Fruit fly (Drosophila melanogaster) whole organism, wandering third instar larva: ENCODE measurements around the gene Lcp65Ad.
A peak's percentile ranks its signal among the peaks of the same experiment; 100 is the strongest.

Source experiments
- Abd-B ChIP-seq: fragments of >200 bp; optimal IDR thresholded peaks from 2 replicates; lab custom pipeline; 2017; ENCODE audit warnings: missing biosample characterization, missing genetic modification characterization
- CG32264 ChIP-seq: fragments of 200-800 bp; sonication (Bioruptor generic); optimal IDR thresholded peaks from 2 replicates; lab custom pipeline; 2016; ENCODE audit warnings: missing biosample characterization, missing genetic modification characterization
- CG9705 ChIP-seq: fragments of 200-800 bp; sonication (Bioruptor generic); optimal IDR thresholded peaks from 2 replicates; lab custom pipeline; 2018; ENCODE audit warnings: missing biosample characterization, mild to moderate bottlenecking, missing genetic modification characterization
- CrebA ChIP-seq: fragments of 200-800 bp; sonication (Bioruptor generic); optimal IDR thresholded peaks from 2 replicates; lab custom pipeline; 2016; ENCODE audit warnings: missing biosample characterization, mild to moderate bottlenecking, missing genetic modification characterization, borderline replicate concordance
- Dfd ChIP-seq: fragments of >200 bp; optimal IDR thresholded peaks from 2 replicates; lab custom pipeline; 2017; ENCODE audit warnings: missing biosample characterization, missing genetic modification characterization
- Dif ChIP-seq: fragments of 200-275, 200-300 bp; sonication (Bioruptor generic); optimal IDR thresholded peaks from 2 replicates; lab custom pipeline; 2018; ENCODE audit warnings: missing biosample characterization, missing genetic modification characterization; ENCODE audit not compliant: partially characterized antibody
- GATAd ChIP-seq: sonication (Bioruptor generic); optimal IDR thresholded peaks from 2 replicates; lab custom pipeline; 2016; ENCODE audit warnings: missing biosample characterization, missing genetic modification characterization
- HLH106 ChIP-seq: fragments of 200-800 bp; optimal IDR thresholded peaks from 3 replicates; lab custom pipeline; 2019; ENCODE audit warnings: missing biosample characterization, mild to moderate bottlenecking, missing genetic modification characterization, moderate library complexity
- Hnf4 ChIP-seq: fragments of 200-800 bp; sonication (Bioruptor generic); optimal IDR thresholded peaks from 2 replicates; lab custom pipeline; 2016; ENCODE audit warnings: missing biosample characterization, mild to moderate bottlenecking, missing genetic modification characterization
- Hr78 ChIP-seq: fragments of >200 bp; optimal IDR thresholded peaks from 2 replicates; lab custom pipeline; 2017; ENCODE audit warnings: missing biosample characterization, missing genetic modification characterization
- Hr83 ChIP-seq: fragments of 200-300 bp; sonication (Bioruptor generic); optimal IDR thresholded peaks from 2 replicates; lab custom pipeline; 2016; ENCODE audit warnings: missing biosample characterization, mild to moderate bottlenecking, missing genetic modification characterization, moderate library complexity; ENCODE audit not compliant: poor library complexity, severe bottlenecking
- Jra ChIP-seq: sonication (Bioruptor generic); optimal IDR thresholded peaks from 2 replicates; lab custom pipeline; 2016; ENCODE audit warnings: missing biosample characterization, missing genetic modification characterization
- Mio ChIP-seq: sonication (Bioruptor generic); optimal IDR thresholded peaks from 2 replicates; lab custom pipeline; 2016; ENCODE audit warnings: missing biosample characterization, missing genetic modification characterization
- Myc ChIP-seq: fragments of >200 bp; optimal IDR thresholded peaks from 2 replicates; lab custom pipeline; 2017
- N ChIP-seq: fragments of >200 bp; optimal IDR thresholded peaks from 2 replicates; lab custom pipeline; 2018; ENCODE audit warnings: missing biosample characterization, missing external identifiers, missing genetic modification characterization
- OdsH ChIP-seq: fragments of 200-800 bp; sonication (Bioruptor generic); optimal IDR thresholded peaks from 2 replicates; lab custom pipeline; 2016; ENCODE audit warnings: missing biosample characterization, mild to moderate bottlenecking, missing genetic modification characterization
- Rel ChIP-seq, 2 experiments: fragments of 200-800 bp; sonication (Bioruptor generic) in 1 of 2; optimal IDR thresholded peaks; 2 replicates in 1 of 2; 3 replicates in 1 of 2; lab custom pipeline; 2016 to 2019; ENCODE audit warnings: mild to moderate bottlenecking in 2 of 2, missing biosample characterization in 2 of 2, missing genetic modification characterization in 2 of 2, moderate library complexity in 1 of 2
- Sp1 ChIP-seq: fragments of 200-800 bp; sonication (Bioruptor generic); optimal IDR thresholded peaks from 3 replicates; lab custom pipeline; 2019; ENCODE audit warnings: missing biosample characterization, mild to moderate bottlenecking, missing genetic modification characterization, moderate library complexity
- Vsx2 ChIP-seq: fragments of 200-300, 225-300 bp; sonication (Bioruptor generic); optimal IDR thresholded peaks from 2 replicates; lab custom pipeline; 2018; ENCODE audit warnings: missing biosample characterization, missing genetic modification characterization; ENCODE audit not compliant: partially characterized antibody
- br ChIP-seq: fragments of 200-800 bp; sonication (Bioruptor generic); optimal IDR thresholded peaks from 2 replicates; lab custom pipeline; 2016; ENCODE audit warnings: missing biosample characterization, missing genetic modification characterization
- brk ChIP-seq: fragments of 200-800 bp; sonication (Bioruptor generic); optimal IDR thresholded peaks from 2 replicates; lab custom pipeline; 2016; ENCODE audit warnings: missing biosample characterization, mild to moderate bottlenecking, missing genetic modification characterization
- dl ChIP-seq, 2 experiments: fragments of 175-275, 200-275 bp in 1 of 2; fragments of 200-275 bp in 1 of 2; sonication (Bioruptor generic); optimal IDR thresholded peaks; lab custom pipeline; 2018; ENCODE audit warnings: mild to moderate bottlenecking in 2 of 2, missing biosample characterization in 2 of 2, missing genetic modification characterization in 2 of 2, moderate library complexity in 2 of 2; ENCODE audit not compliant: partially characterized antibody in 2 of 2, insufficient read depth in 1 of 2
- dmrt93B ChIP-seq: fragments of 200-800 bp; sonication (Bioruptor generic); optimal IDR thresholded peaks from 2 replicates; lab custom pipeline; 2018; ENCODE audit warnings: missing biosample characterization, mild to moderate bottlenecking, missing genetic modification characterization
- dsf ChIP-seq: sonication (Bioruptor generic); optimal IDR thresholded peaks from 2 replicates; lab custom pipeline; 2016; ENCODE audit warnings: missing biosample characterization, missing genetic modification characterization, borderline replicate concordance
- ey ChIP-seq: fragments of 200-800 bp; sonication (Bioruptor generic); optimal IDR thresholded peaks from 2 replicates; lab custom pipeline; 2016; ENCODE audit warnings: missing biosample characterization, missing genetic modification characterization
- foxo ChIP-seq, 2 experiments: fragments of 200-800 bp; sonication (Bioruptor generic); optimal IDR thresholded peaks; 2 replicates in 1 of 2; 3 replicates in 1 of 2; lab custom pipeline; 2016 to 2017; ENCODE audit warnings: missing biosample characterization in 2 of 2, missing genetic modification characterization in 2 of 2
- fru ChIP-seq: fragments of 200-800 bp; sonication (Bioruptor generic); optimal IDR thresholded peaks from 3 replicates; lab custom pipeline; 2016; ENCODE audit warnings: missing biosample characterization, mild to moderate bottlenecking, missing genetic modification characterization
- h ChIP-seq: fragments of 200-800 bp; sonication (Bioruptor generic); optimal IDR thresholded peaks from 3 replicates; lab custom pipeline; 2016; ENCODE audit warnings: missing biosample characterization, mild to moderate bottlenecking, missing genetic modification characterization
- jim ChIP-seq: fragments of 175-275, 200-325 bp; sonication (Bioruptor generic); optimal IDR thresholded peaks from 2 replicates; lab custom pipeline; 2016; ENCODE audit warnings: missing biosample characterization, mild to moderate bottlenecking, missing genetic modification characterization
- lola ChIP-seq: fragments of >200 bp; optimal IDR thresholded peaks from 2 replicates; lab custom pipeline; 2017; ENCODE audit warnings: missing biosample characterization, missing genetic modification characterization
- pan ChIP-seq: fragments of >200 bp; optimal IDR thresholded peaks from 2 replicates; lab custom pipeline; 2017
- psq ChIP-seq: fragments of 200-800 bp; sonication (Bioruptor generic); optimal IDR thresholded peaks from 3 replicates; lab custom pipeline; 2017; ENCODE audit warnings: missing biosample characterization, mild to moderate bottlenecking, missing genetic modification characterization, moderate library complexity
- rgr ChIP-seq: fragments of 200-800 bp; sonication (Bioruptor generic); optimal IDR thresholded peaks from 3 replicates; lab custom pipeline; 2016; ENCODE audit warnings: missing biosample characterization, mild to moderate bottlenecking, missing genetic modification characterization
- sage ChIP-seq: fragments of 200-800 bp; sonication (Bioruptor generic); optimal IDR thresholded peaks from 2 replicates; lab custom pipeline; 2016; ENCODE audit warnings: missing biosample characterization, mild to moderate bottlenecking, missing genetic modification characterization
- sv ChIP-seq: fragments of 200-800 bp; sonication (Bioruptor generic); optimal IDR thresholded peaks from 3 replicates; lab custom pipeline; 2016; ENCODE audit warnings: missing biosample characterization, missing genetic modification characterization
- tai ChIP-seq: sonication (Bioruptor generic); optimal IDR thresholded peaks from 2 replicates; lab custom pipeline; 2016; ENCODE audit warnings: missing biosample characterization, missing genetic modification characterization
- usp ChIP-seq: fragments of >200 bp; optimal IDR thresholded peaks from 2 replicates; lab custom pipeline; 2017; ENCODE audit warnings: missing biosample characterization, missing genetic modification characterization
- woc ChIP-seq: sonication (Bioruptor generic); optimal IDR thresholded peaks from 2 replicates; lab custom pipeline; 2016; ENCODE audit warnings: missing biosample characterization, mild to moderate bottlenecking, missing genetic modification characterization

The Lcp65Ad gene

dm6 chr3L:6184884-6185438, 41.8 kb downstream of the Lcp65Ad start, which contains the start of the genes D19B and CG43293:
Gene D19B, minus strand, starts transcription at chr3L:6184920.
Gene CG43293, plus strand, starts transcription at chr3L:6185189.
- peak; percentile 91 for TF ChIP-seq woc (GFP tag; lab: Kevin White, UChicago)
- TF ChIP-seq HLH106 (tag; lab: Kevin White, UChicago), result peak; percentile 77
- TF ChIP-seq Vsx2, result no peak
- TF ChIP-seq dmrt93B (GFP tag; lab: Kevin White, UChicago), result peak; percentile 47
- TF ChIP-seq foxo (GFP tag; optimal IDR thresholded peaks at IDR 0.05; lab: Kevin White, UChicago), result peak in 1 of 2 experiments; percentile 91
- TF ChIP-seq N (GFP tag; lab: Kevin White, UChicago), result no peak
- no peak for TF ChIP-seq lola (GFP tag; lab: Kevin White, UChicago)
- TF ChIP-seq sv (GFP tag; lab: Kevin White, UChicago), result peak; percentile 79
- peak; percentile 80 for TF ChIP-seq fru (GFP tag; lab: Kevin White, UChicago)
- no peak for TF ChIP-seq Dfd (GFP tag; lab: Kevin White, UChicago)
- TF ChIP-seq pan (lab: Kevin White, UChicago), result no peak
- TF ChIP-seq GATAd (GFP tag; lab: Kevin White, UChicago), result peak; percentile 70
- TF ChIP-seq Sp1 (GFP tag; lab: Kevin White, UChicago), result peak; percentile 74
- peak; percentile 96 for TF ChIP-seq jim (GFP tag; lab: Kevin White, UChicago)
- TF ChIP-seq rgr (GFP tag; lab: Kevin White, UChicago), result peak; percentile 93
- no peak for TF ChIP-seq Jra (GFP tag; lab: Kevin White, UChicago)
- peak; percentile 3 for TF ChIP-seq Mio (GFP tag; lab: Kevin White, UChicago)
- TF ChIP-seq dsf (GFP tag; lab: Kevin White, UChicago), result no peak
- no peak for TF ChIP-seq brk (GFP tag; lab: Kevin White, UChicago)
- peak; percentile 60 for TF ChIP-seq Dif (GFP tag; lab: Kevin White, UChicago)
- no peak for TF ChIP-seq usp
- TF ChIP-seq br (GFP tag; lab: Kevin White, UChicago), result peak; percentile 82
- no peak for TF ChIP-seq Abd-B (GFP tag; lab: Kevin White, UChicago)
- peak; percentile 78 for TF ChIP-seq Myc (lab: Kevin White, UChicago)
- TF ChIP-seq psq, result peak; percentile 85
- peak; percentile 81 for TF ChIP-seq OdsH (GFP tag; lab: Kevin White, UChicago)
- TF ChIP-seq tai (GFP tag; lab: Kevin White, UChicago), result no peak
- TF ChIP-seq CG32264 (GFP tag; lab: Kevin White, UChicago), result peak; percentile 54
- no peak for TF ChIP-seq dl (GFP tag; optimal IDR thresholded peaks at IDR 0.05; lab: Kevin White, UChicago; ENCODE audit: insufficient read depth in 1 of 2, partially characterized antibody in 2 of 2)
- peak; percentile 87 for TF ChIP-seq h (GFP tag; lab: Kevin White, UChicago)
- no peak for TF ChIP-seq sage (GFP tag; lab: Kevin White, UChicago)
- TF ChIP-seq ey (GFP tag; lab: Kevin White, UChicago), result peak; percentile 80
- no peak for TF ChIP-seq Hr78
- peak; percentile 99 for TF ChIP-seq Hr83 (GFP tag; lab: Kevin White, UChicago)
- TF ChIP-seq Rel (GFP tag; optimal IDR thresholded peaks at IDR 0.05; lab: Kevin White, UChicago), result no peak
- TF ChIP-seq Rel (tag; optimal IDR thresholded peaks at IDR 0.05; lab: Kevin White, UChicago), result peak; percentile 92
- no peak for TF ChIP-seq Hnf4
- TF ChIP-seq CrebA (GFP tag; lab: Kevin White, UChicago), result no peak
- TF ChIP-seq CG9705, result peak; percentile 52
